Fruit fly (Drosophila melanogaster) S2 (cell line): Measurements from ENCODE around the gene CG11095.

Experiments
- CG8478 ChIP-seq: fragments of >200 bp; optimal IDR thresholded peaks from 2 replicates; lab custom pipeline; 2018
- CTCF ChIP-seq, 2 experiments: fragments of >200 bp; optimal IDR thresholded peaks; 2 replicates each; lab custom pipeline; 2018

- TF ChIP-seq CTCF (optimal IDR thresholded peaks at IDR 0.05; lab: Kevin White, UChicago) (no peak), CG8478 (lab: Kevin White, UChicago) (no peak)
Measured at dm6 chrX:13840075-13840474, 28.6 kb downstream of the CG11095 start.
